Fruit fly (Drosophila melanogaster) whole organism, embryonic: ENCODE measurements around the gene Ccp84Aa.

ENCODE experiments used
- CG10147 ChIP-seq: fragments of 200-800 bp; sonication (Bioruptor generic); optimal IDR thresholded peaks from 2 replicates; lab custom pipeline; 2019; ENCODE audit warnings: missing biosample characterization, mild to moderate bottlenecking, missing genetic modification characterization, moderate library complexity
- CG10462 ChIP-seq: fragments of 200-800 bp; sonication (Bioruptor generic); optimal IDR thresholded peaks from 2 replicates; lab custom pipeline; 2016; ENCODE audit warnings: missing biosample characterization, missing genetic modification characterization
- CG11398 ChIP-seq: fragments of 200-800 bp; sonication (Bioruptor generic); optimal IDR thresholded peaks from 2 replicates; lab custom pipeline; 2016; ENCODE audit warnings: missing biosample characterization, missing genetic modification characterization
- CG11723 ChIP-seq: fragments of 200-800 bp; sonication (Bioruptor generic); optimal IDR thresholded peaks from 2 replicates; lab custom pipeline; 2017; ENCODE audit warnings: missing biosample characterization, mild to moderate bottlenecking, missing genetic modification characterization
- CG12236 ChIP-seq: fragments of 200-800 bp; sonication (Bioruptor generic); optimal IDR thresholded peaks from 2 replicates; lab custom pipeline; 2016; ENCODE audit warnings: missing biosample characterization, missing genetic modification characterization
- CG13123 ChIP-seq: fragments of 200-800 bp; sonication (Bioruptor generic); optimal IDR thresholded peaks from 2 replicates; lab custom pipeline; 2016; ENCODE audit warnings: missing biosample characterization, missing genetic modification characterization
- CG13296 ChIP-seq: fragments of 200-800 bp; sonication (Bioruptor generic); optimal IDR thresholded peaks from 3 replicates; lab custom pipeline; 2018; ENCODE audit warnings: missing biosample characterization, mild to moderate bottlenecking, missing genetic modification characterization
- CG18011 ChIP-seq: fragments of 200-800 bp; sonication (Bioruptor generic); optimal IDR thresholded peaks from 2 replicates; lab custom pipeline; 2017; ENCODE audit warnings: missing biosample characterization, missing genetic modification characterization, mild to moderate bottlenecking, moderate library complexity, missing genotype
- CG18476 ChIP-seq: fragments of 200-800 bp; sonication (Bioruptor generic); optimal IDR thresholded peaks from 2 replicates; lab custom pipeline; 2016; ENCODE audit warnings: missing biosample characterization, mild to moderate bottlenecking, missing genetic modification characterization
- CG2199 ChIP-seq: fragments of 200-800 bp; sonication (Bioruptor generic); IDR thresholded peaks from 3 replicates; pipeline ENCODE4 v1.3.6; 2022; ENCODE audit warnings: missing biosample characterization, missing genetic modification characterization
- CG2889 ChIP-seq: fragments of 200-800 bp; sonication (Bioruptor generic); IDR thresholded peaks from 3 replicates; pipeline ENCODE4 v1.3.6; 2022; ENCODE audit warnings: missing biosample characterization, missing genetic modification characterization
- CG3407 ChIP-seq: fragments of 200-800 bp; sonication (Bioruptor generic); optimal IDR thresholded peaks from 2 replicates; lab custom pipeline; 2018; ENCODE audit warnings: missing biosample characterization, mild to moderate bottlenecking, missing genetic modification characterization
- CG4424 ChIP-seq: fragments of 200-800 bp; sonication (Bioruptor generic); optimal IDR thresholded peaks from 3 replicates; lab custom pipeline; 2016; ENCODE audit warnings: missing biosample characterization, missing genetic modification characterization
- CG4854 ChIP-seq: fragments of 200-800 bp; sonication (Bioruptor generic); optimal IDR thresholded peaks from 2 replicates; lab custom pipeline; 2016; ENCODE audit warnings: missing biosample characterization, missing genetic modification characterization, inconsistent platforms
- CG9609 ChIP-seq: fragments of 200-800 bp; sonication (Bioruptor generic); optimal IDR thresholded peaks from 3 replicates; lab custom pipeline; 2016; ENCODE audit warnings: missing biosample characterization, missing genetic modification characterization
- Dfd ChIP-seq, 2 experiments: fragments of >200 bp; optimal IDR thresholded peaks; 2 replicates each; lab custom pipeline; 2017; ENCODE audit warnings: missing biosample characterization in 2 of 2, missing genetic modification characterization in 2 of 2
- Dp ChIP-seq: fragments of 200-800 bp; sonication (Bioruptor generic); optimal IDR thresholded peaks from 2 replicates; lab custom pipeline; 2018; ENCODE audit warnings: missing biosample characterization, mild to moderate bottlenecking, missing genetic modification characterization, moderate library complexity
- HLHmδ ChIP-seq: fragments of 200-800 bp; sonication (Bioruptor generic); optimal IDR thresholded peaks from 2 replicates; lab custom pipeline; 2018; ENCODE audit warnings: missing biosample characterization, mild to moderate bottlenecking, missing genetic modification characterization, moderate library complexity
- Kr ChIP-seq: fragments of 200-800 bp; sonication (Bioruptor generic); optimal IDR thresholded peaks from 2 replicates; lab custom pipeline; 2017; ENCODE audit warnings: missing biosample characterization, mild to moderate bottlenecking, missing genetic modification characterization
- Sry-δ ChIP-seq: fragments of 200-800 bp; sonication (Bioruptor generic); optimal IDR thresholded peaks from 2 replicates; lab custom pipeline; 2016; ENCODE audit warnings: missing biosample characterization, missing genetic modification characterization
- Vsx1 ChIP-seq: fragments of 200-800 bp; sonication (Bioruptor generic); optimal IDR thresholded peaks from 2 replicates; lab custom pipeline; 2017; ENCODE audit warnings: missing biosample characterization, mild to moderate bottlenecking, missing genetic modification characterization, missing genetic modification reagents
- Xrp1 ChIP-seq: fragments of 200-800 bp; sonication (Bioruptor generic); IDR thresholded peaks from 2 replicates; pipeline ENCODE4 v1.3.6; 2022; ENCODE audit warnings: missing biosample characterization, missing genetic modification characterization
- ab ChIP-seq: fragments of 200-800 bp; sonication (Bioruptor generic); optimal IDR thresholded peaks from 2 replicates; lab custom pipeline; 2016; ENCODE audit warnings: missing biosample characterization, missing genetic modification characterization
- amos ChIP-seq: fragments of 200-800 bp; sonication (Bioruptor generic); IDR thresholded peaks from 2 replicates; pipeline ENCODE4 v1.3.6; 2022; ENCODE audit warnings: missing biosample characterization, missing genetic modification characterization; ENCODE audit not compliant: partially characterized antibody
- aop ChIP-seq: fragments of 200-800 bp; sonication (Bioruptor generic); IDR thresholded peaks from 2 replicates; pipeline ENCODE4 v1.3.6; 2022; ENCODE audit warnings: missing biosample characterization, missing genetic modification characterization
- ara ChIP-seq: fragments of 200-800 bp; sonication (Bioruptor generic); IDR thresholded peaks from 2 replicates; pipeline ENCODE4 v1.3.6; 2022; ENCODE audit warnings: missing biosample characterization, missing genetic modification characterization
- ash1 ChIP-seq: fragments of 200-800 bp; sonication (Bioruptor generic); optimal IDR thresholded peaks from 2 replicates; lab custom pipeline; 2018; ENCODE audit warnings: missing biosample characterization, mild to moderate bottlenecking, missing genetic modification characterization
- dati ChIP-seq: fragments of 200-800 bp; sonication (Bioruptor generic); IDR thresholded peaks from 2 replicates; pipeline ENCODE4 v1.3.6; 2022; ENCODE audit warnings: missing biosample characterization, missing genetic modification characterization
- en ChIP-seq: fragments of 200-800 bp; sonication (Bioruptor generic); optimal IDR thresholded peaks from 2 replicates; lab custom pipeline; 2016; ENCODE audit warnings: missing biosample characterization, missing genetic modification characterization
- fd96Cb ChIP-seq: fragments of 200-800 bp; sonication (Bioruptor generic); optimal IDR thresholded peaks from 2 replicates; lab custom pipeline; 2018; ENCODE audit warnings: missing biosample characterization, mild to moderate bottlenecking, missing genetic modification characterization, moderate library complexity
- gfzf ChIP-seq: fragments of 200-800 bp; sonication (Bioruptor generic); optimal IDR thresholded peaks from 2 replicates; lab custom pipeline; 2016; ENCODE audit warnings: missing biosample characterization, mild to moderate bottlenecking, missing genetic modification characterization, moderate library complexity
- gro ChIP-seq: fragments of 200-800 bp; sonication (Bioruptor generic); optimal IDR thresholded peaks from 2 replicates; lab custom pipeline; 2016; ENCODE audit warnings: missing biosample characterization, missing genetic modification characterization
- h ChIP-seq: fragments of >200 bp; optimal IDR thresholded peaks from 2 replicates; lab custom pipeline; 2017
- hkb ChIP-seq, 2 experiments: fragments of 200-800 bp in 1 of 2; fragments of >200 bp in 1 of 2; sonication (Bioruptor generic) in 1 of 2; IDR thresholded peaks in 1 of 2; optimal IDR thresholded peaks in 1 of 2; 2 replicates each; pipeline versions ENCODE4 v1.3.6 to Lab custom; 2017 to 2022; ENCODE audit warnings: missing biosample characterization in 1 of 2, missing genetic modification characterization in 1 of 2
- insv ChIP-seq, 2 experiments: fragments of 200-800 bp; sonication (Bioruptor generic); optimal IDR thresholded peaks; 3 replicates each; lab custom pipeline; 2016 to 2018; ENCODE audit warnings: missing biosample characterization in 2 of 2, missing genetic modification characterization in 2 of 2
- ken ChIP-seq: fragments of 200-800 bp; sonication (Bioruptor generic); IDR thresholded peaks from 3 replicates; pipeline ENCODE4 v1.3.6; 2022; ENCODE audit warnings: missing biosample characterization, missing genetic modification characterization
- lola ChIP-seq, 3 experiments: fragments of >200 bp in 2 of 3; fragments of 200-800 bp in 1 of 3; sonication (Bioruptor generic) in 1 of 3; optimal IDR thresholded peaks; 2 replicates each; lab custom pipeline; 2017 to 2019; ENCODE audit warnings: missing biosample characterization in 3 of 3, missing genetic modification characterization in 3 of 3, mild to moderate bottlenecking in 1 of 3, moderate library complexity in 1 of 3
- nerfin-1 ChIP-seq: fragments of 200-800 bp; sonication (Bioruptor generic); optimal IDR thresholded peaks from 3 replicates; lab custom pipeline; 2019; ENCODE audit warnings: missing biosample characterization, mild to moderate bottlenecking, missing genetic modification characterization, moderate library complexity
- nom ChIP-seq: fragments of 200-800 bp; sonication (Bioruptor generic); optimal IDR thresholded peaks from 2 replicates; lab custom pipeline; 2017; ENCODE audit warnings: missing biosample characterization, missing genetic modification characterization, mild to moderate bottlenecking, moderate library complexity, missing genetic modification reagents
- otp ChIP-seq: fragments of 200-800 bp; sonication (Bioruptor generic); IDR thresholded peaks from 3 replicates; pipeline ENCODE4, ENCODE4 v1.3.6; 2022; ENCODE audit warnings: missing biosample characterization, missing genetic modification characterization
- psq ChIP-seq: fragments of 200-800 bp; sonication (Bioruptor generic); optimal IDR thresholded peaks from 2 replicates; lab custom pipeline; 2017; ENCODE audit warnings: missing biosample characterization, missing genetic modification characterization
- sc ChIP-seq, 3 experiments: fragments of >200 bp in 2 of 3; fragments of 200-800 bp in 1 of 3; sonication (Bioruptor generic) in 1 of 3; optimal IDR thresholded peaks; 2 replicates in 2 of 3; 3 replicates in 1 of 3; lab custom pipeline; 2017; ENCODE audit warnings: mild to moderate bottlenecking in 1 of 3, missing biosample characterization in 1 of 3, missing genetic modification characterization in 1 of 3, missing genetic modification reagents in 1 of 3
- schlank ChIP-seq: fragments of 200-800 bp; sonication (Bioruptor generic); optimal IDR thresholded peaks from 2 replicates; lab custom pipeline; 2018; ENCODE audit warnings: missing biosample characterization, mild to moderate bottlenecking, missing genetic modification characterization
- sens ChIP-seq: fragments of 200-800 bp; sonication (Bioruptor generic); peaks from one replicate; lab custom pipeline; 2016; ENCODE audit warnings: missing biosample characterization, missing genetic modification characterization
- shn ChIP-seq: fragments of 200-800 bp; sonication (Bioruptor generic); optimal IDR thresholded peaks from 3 replicates; lab custom pipeline; 2016; ENCODE audit warnings: missing biosample characterization, missing genetic modification characterization
- slbo ChIP-seq: fragments of 200-800 bp; sonication (Bioruptor generic); IDR thresholded peaks from 2 replicates; pipeline ENCODE4 v1.3.6; 2022; ENCODE audit warnings: missing biosample characterization, missing genetic modification characterization
- ssp ChIP-seq: fragments of 200-800 bp; sonication (Bioruptor generic); IDR thresholded peaks from 2 replicates; pipeline ENCODE4 v1.3.6; 2022; ENCODE audit warnings: missing biosample characterization, missing genetic modification characterization
- stc ChIP-seq: fragments of 200-800 bp; sonication (Bioruptor generic); IDR thresholded peaks from 2 replicates; pipeline ENCODE4 v1.3.6; 2022; ENCODE audit warnings: missing biosample characterization, missing genetic modification characterization
- tup ChIP-seq: fragments of 200-800 bp; sonication (Bioruptor generic); optimal IDR thresholded peaks from 2 replicates; lab custom pipeline; 2016; ENCODE audit warnings: missing biosample characterization, mild to moderate bottlenecking, missing genetic modification characterization, moderate library complexity
- twi ChIP-seq: fragments of 200-800 bp; optimal IDR thresholded peaks from 2 replicates; lab custom pipeline; 2019; ENCODE audit warnings: missing biosample characterization, mild to moderate bottlenecking, missing genetic modification characterization, moderate library complexity

Ccp84Aa gene

dm6 chr3R:6723537-6724171 lies 19.8 kb downstream of the Ccp84Aa start (continued):
- TF ChIP-seq ab (GFP tag; lab: Kevin White, UChicago) (no peak), shn (GFP tag; lab: Kevin White, UChicago) (no peak), gro (no peak), CG4854 (no peak), CG3407 (GFP tag; lab: Kevin White, UChicago) (no peak), en (no peak), twi (tag; lab: Kevin White, UChicago) (no peak), fd96Cb (tag; lab: Kevin White, UChicago) (peak; percentile 59), tup (GFP tag; lab: Kevin White, UChicago) (no peak), sens (peak; percentile 94), ken (GFP tag; lab: Robert Waterston, UW) (0 out of 3 replicates have a peak, but pooled peaks have one; percentile 31), CG18011 (no peak), lola (GFP tag; optimal IDR thresholded peaks at IDR 0.05; lab: Kevin White, UChicago) (peak in 1 of 3 experiments; percentile 77), h (lab: Kevin White, UChicago) (no peak), otp (GFP tag; lab: Robert Waterston, UW) (no peak), HLHmδ (GFP tag; lab: Kevin White, UChicago) (no peak), CG13296 (no peak), CG11723 (GFP tag; lab: Kevin White, UChicago) (no peak), Dp (no peak), CG2199 (GFP tag; lab: Robert Waterston, UW) (no peak), CG11398 (GFP tag; lab: Kevin White, UChicago) (no peak), psq (GFP tag; lab: Kevin White, UChicago) (no peak), slbo (no peak), aop (GFP tag; lab: Robert Waterston, UW) (no peak), Xrp1 (GFP tag; lab: Robert Waterston, UW) (peak; percentile 62), dati (GFP tag; lab: Robert Waterston, UW) (no peak), CG2889 (GFP tag; lab: Robert Waterston, UW) (no peak), CG4424 (GFP tag; lab: Kevin White, UChicago) (peak; percentile 19), insv (GFP tag; optimal IDR thresholded peaks at IDR 0.05; lab: Kevin White, UChicago) (no peak), ash1 (GFP tag; lab: Kevin White, UChicago) (no peak), ara (0 out of 2 replicates have a peak, but pooled peaks have one; percentile 40), CG18476 (GFP tag; lab: Kevin White, UChicago) (no peak), CG10147 (GFP tag; lab: Kevin White, UChicago) (no peak), Dfd (GFP tag; optimal IDR thresholded peaks at IDR 0.05; lab: Kevin White, UChicago) (no peak), nerfin-1 (tag; lab: Kevin White, UChicago) (peak; percentile 42), CG9609 (GFP tag; lab: Kevin White, UChicago) (no peak), stc (GFP tag; lab: Robert Waterston, UW) (no peak), Vsx1 (no peak), schlank (tag; lab: Kevin White, UChicago) (no peak), ssp (GFP tag; lab: Robert Waterston, UW) (no peak), gfzf (no peak), sc (optimal IDR thresholded peaks at IDR 0.05; lab: Kevin White, UChicago) (no peak), sc (GFP tag; optimal IDR thresholded peaks at IDR 0.05; lab: Kevin White, UChicago) (no peak), CG13123 (GFP tag; lab: Kevin White, UChicago) (no peak), amos (GFP tag; lab: Robert Waterston, UW) (no peak), Sry-δ (GFP tag; lab: Kevin White, UChicago) (no peak), CG10462 (GFP tag; lab: Kevin White, UChicago) (no peak), nom (GFP tag; lab: Kevin White, UChicago) (no peak), CG12236 (no peak), Kr (GFP tag; lab: Kevin White, UChicago) (peak; percentile 48), hkb (optimal IDR thresholded peaks at IDR 0.05; lab: Kevin White, UChicago) (no peak), hkb (GFP tag; IDR thresholded peaks at IDR 0.05; lab: Robert Waterston, UW) (no peak)
